Fruit fly (Drosophila melanogaster) whole organism, prepupa: Measurements from ENCODE around the gene CG42693.
A peak's percentile ranks its signal among the peaks of the same experiment; 100 is the strongest.

Experiments used
- CG4318 ChIP-seq: fragments of 200-800 bp; sonication (Bioruptor generic); optimal IDR thresholded peaks from 3 replicates; lab custom pipeline; 2017; ENCODE audit warnings: missing biosample characterization, mild to moderate bottlenecking, missing genetic modification characterization
- Eip78C ChIP-seq: fragments of 200-800 bp; sonication (Bioruptor generic); peaks from one replicate; lab custom pipeline; 2016; ENCODE audit warnings: missing biosample characterization, missing genetic modification characterization
- Lpt ChIP-seq: fragments of 200-800 bp; sonication (Bioruptor generic); optimal IDR thresholded peaks from 3 replicates; lab custom pipeline; 2016; ENCODE audit warnings: missing biosample characterization, missing genetic modification characterization
- OdsH ChIP-seq: fragments of 200-800 bp; sonication (Bioruptor generic); optimal IDR thresholded peaks from 3 replicates; lab custom pipeline; 2016; ENCODE audit warnings: missing biosample characterization, missing genetic modification characterization
- fd85E ChIP-seq: fragments of 200-800 bp; sonication (Bioruptor generic); optimal IDR thresholded peaks from 3 replicates; lab custom pipeline; 2016; ENCODE audit warnings: missing biosample characterization, missing genetic modification characterization
- net ChIP-seq: fragments of 200-800 bp; sonication (Bioruptor generic); optimal IDR thresholded peaks from 3 replicates; lab custom pipeline; 2016; ENCODE audit warnings: missing biosample characterization, missing genetic modification characterization
- pdm3 ChIP-seq: fragments of 200-800 bp; sonication (Bioruptor generic); optimal IDR thresholded peaks from 3 replicates; lab custom pipeline; 2016; ENCODE audit warnings: missing biosample characterization, missing genetic modification characterization
- ss ChIP-seq, 2 experiments: fragments of 200-800 bp; sonication (Bioruptor generic); optimal IDR thresholded peaks; 2 replicates in 1 of 2; 3 replicates in 1 of 2; lab custom pipeline; 2017 to 2018; ENCODE audit warnings: mild to moderate bottlenecking in 2 of 2, missing biosample characterization in 2 of 2, missing genetic modification characterization in 2 of 2, moderate library complexity in 1 of 2
- svp ChIP-seq: fragments of 200-800 bp; sonication (Bioruptor generic); peaks from one replicate; lab custom pipeline; 2016; ENCODE audit warnings: missing biosample characterization, missing genetic modification characterization

DNA sequence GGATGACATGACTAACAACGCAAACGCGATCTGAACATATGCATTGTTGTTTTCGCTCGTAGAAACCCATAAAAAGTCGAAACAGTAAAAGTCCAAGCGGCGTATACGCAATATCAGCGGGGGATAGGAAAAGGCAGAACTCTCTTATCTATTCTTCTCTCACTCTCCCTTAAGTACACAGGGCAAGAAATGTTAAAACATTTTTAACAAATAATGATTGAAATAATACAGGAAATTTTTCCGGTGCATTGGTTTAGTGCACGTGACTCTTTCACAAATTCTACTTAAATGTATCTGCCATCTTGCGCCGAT, 7.5 kb upstream of the CG42693 start:
- TF ChIP-seq fd85E (GFP tag; lab: Kevin White, UChicago) (no peak), Lpt (GFP tag; lab: Kevin White, UChicago) (no peak), svp (GFP tag; lab: Kevin White, UChicago) (peak; percentile 77), OdsH (no peak), pdm3 (peak; percentile 2), Eip78C (GFP tag; lab: Kevin White, UChicago) (peak; percentile 61), net (GFP tag; lab: Kevin White, UChicago) (peak; percentile 36), CG4318 (GFP tag; lab: Kevin White, UChicago) (no peak), ss (GFP tag; optimal IDR thresholded peaks at IDR 0.05; lab: Kevin White, UChicago) (no peak)
